Worm (Caenorhabditis elegans) whole organism, L2 larva: ENCODE measurements around the gene lgc-10.

Experiments
- C34F6.9 ChIP-seq: fragments of 150-350 bp; optimal IDR thresholded peaks from 2 replicates; lab custom pipeline; 2014; ENCODE audit warnings: missing biosample characterization, missing genetic modification characterization
- F13H6.1 ChIP-seq: sonication (generic microtip); optimal IDR thresholded peaks from 2 replicates; lab custom pipeline; 2016; ENCODE audit warnings: missing genetic modification characterization, missing compliant biosample characterization
- R02D3.7 ChIP-seq: fragments of 150-350 bp; optimal IDR thresholded peaks from 2 replicates; lab custom pipeline; 2014; ENCODE audit warnings: missing biosample characterization, missing genetic modification characterization
- Y55F3AM.14 ChIP-seq: fragments of 200-800 bp; sonication (Bioruptor generic); optimal IDR thresholded peaks from 2 replicates; lab custom pipeline; 2018; ENCODE audit warnings: mild to moderate bottlenecking, missing genetic modification characterization, missing compliant biosample characterization
- ZK546.5 ChIP-seq: sonication (generic microtip); optimal IDR thresholded peaks from 2 replicates; lab custom pipeline; 2017; ENCODE audit warnings: missing biosample characterization, missing genetic modification characterization
- alr-1 ChIP-seq: fragments of 150-350 bp; optimal IDR thresholded peaks from 2 replicates; lab custom pipeline; 2014; ENCODE audit warnings: missing biosample characterization, missing genetic modification characterization
- ama-1 ChIP-seq: fragments of 150-350 bp; optimal IDR thresholded peaks from 2 replicates; lab custom pipeline; 2018; ENCODE audit warnings: inconsistent platforms
- blmp-1 ChIP-seq: sonication (generic microtip); optimal IDR thresholded peaks from 2 replicates; lab custom pipeline; 2017; ENCODE audit warnings: missing genetic modification characterization, mild to moderate bottlenecking, missing compliant biosample characterization, antibody characterized with exemption, moderate library complexity; ENCODE audit not compliant: insufficient read depth
- ceh-16 ChIP-seq: fragments of 150-350 bp; optimal IDR thresholded peaks from 2 replicates; lab custom pipeline; 2014; ENCODE audit warnings: missing biosample characterization, missing genetic modification characterization
- crh-2 ChIP-seq: sonication (generic microtip); optimal IDR thresholded peaks from 2 replicates; lab custom pipeline; 2017; ENCODE audit warnings: missing biosample characterization, missing genetic modification characterization
- dmd-4 ChIP-seq: sonication (generic microtip); optimal IDR thresholded peaks from 2 replicates; lab custom pipeline; 2017; ENCODE audit warnings: missing biosample characterization, missing genetic modification characterization
- egl-27 ChIP-seq: sonication (generic microtip); optimal IDR thresholded peaks from 3 replicates; lab custom pipeline; 2017; ENCODE audit warnings: missing biosample characterization, missing genetic modification reagents, missing genetic modification characterization
- elt-1 ChIP-seq: fragments of 150-350 bp; optimal IDR thresholded peaks from 2 replicates; lab custom pipeline; 2014; ENCODE audit warnings: missing biosample characterization, missing genetic modification characterization
- elt-3 ChIP-seq: sonication (generic microtip); optimal IDR thresholded peaks from 2 replicates; lab custom pipeline; 2017; ENCODE audit warnings: missing biosample characterization, missing genetic modification characterization
- fos-1 ChIP-seq: fragments of 150-350 bp; optimal IDR thresholded peaks from 2 replicates; lab custom pipeline; 2014; ENCODE audit warnings: missing biosample characterization, missing genetic modification characterization
- gmeb-1 ChIP-seq: fragments of 150-350 bp; optimal IDR thresholded peaks from 2 replicates; lab custom pipeline; 2014; ENCODE audit warnings: missing biosample characterization, missing genetic modification characterization
- lin-11 ChIP-seq: fragments of 150-350 bp; sonication (generic microtip); optimal IDR thresholded peaks from 2 replicates; lab custom pipeline; 2014; ENCODE audit warnings: missing biosample characterization, missing genetic modification characterization, inconsistent platforms, mixed read lengths
- lin-39 ChIP-seq: fragments of 150-350 bp; optimal IDR thresholded peaks from 2 replicates; lab custom pipeline; 2014; ENCODE audit warnings: missing biosample characterization, missing genetic modification reagents, missing genetic modification characterization
- mbf-1 ChIP-seq: sonication (generic microtip); optimal IDR thresholded peaks from 2 replicates; lab custom pipeline; 2017; ENCODE audit warnings: missing biosample characterization, missing genetic modification characterization
- mdl-1 ChIP-seq, 2 experiments: fragments of 150-350 bp in 1 of 2; sonication (generic microtip) in 1 of 2; optimal IDR thresholded peaks; 2 replicates each; lab custom pipeline; 2017; ENCODE audit warnings: missing biosample characterization in 2 of 2, missing genetic modification characterization in 2 of 2
- nhr-10 ChIP-seq: sonication (generic microtip); optimal IDR thresholded peaks from 2 replicates; lab custom pipeline; 2017; ENCODE audit warnings: missing biosample characterization, missing genetic modification characterization
- nhr-11 ChIP-seq: fragments of 150-350 bp; optimal IDR thresholded peaks from 2 replicates; lab custom pipeline; 2014; ENCODE audit warnings: missing biosample characterization, missing genetic modification characterization
- nhr-129 ChIP-seq: fragments of 150-350 bp; optimal IDR thresholded peaks from 2 replicates; lab custom pipeline; 2014; ENCODE audit warnings: missing biosample characterization, missing genetic modification characterization
- nhr-23 ChIP-seq: fragments of 150-350 bp; optimal IDR thresholded peaks from 2 replicates; lab custom pipeline; 2014; ENCODE audit warnings: missing biosample characterization, missing genetic modification reagents, missing genetic modification characterization
- nhr-237 ChIP-seq: fragments of 150-350 bp; optimal IDR thresholded peaks from 2 replicates; lab custom pipeline; 2014; ENCODE audit warnings: missing biosample characterization, missing genetic modification characterization
- nhr-6 ChIP-seq: fragments of 150-350 bp; optimal IDR thresholded peaks from 2 replicates; lab custom pipeline; 2014; ENCODE audit warnings: missing biosample characterization, missing genetic modification characterization
- nhr-77 ChIP-seq: fragments of 150-350 bp; optimal IDR thresholded peaks from 2 replicates; lab custom pipeline; 2014; ENCODE audit warnings: missing biosample characterization, missing genetic modification characterization
- peb-1 ChIP-seq: fragments of 150-350 bp; optimal IDR thresholded peaks from 2 replicates; lab custom pipeline; 2014; ENCODE audit warnings: missing biosample characterization, missing genetic modification characterization
- sma-3 ChIP-seq: sonication (generic microtip); optimal IDR thresholded peaks from 2 replicates; lab custom pipeline; 2016; ENCODE audit warnings: missing genetic modification reagents, missing genetic modification characterization, missing compliant biosample characterization
- sma-9 ChIP-seq, 2 experiments: fragments of 150-350 bp in 1 of 2; sonication (generic microtip) in 1 of 2; optimal IDR thresholded peaks; 2 replicates each; lab custom pipeline; 2014 to 2016; ENCODE audit warnings: missing genetic modification characterization in 2 of 2, mild to moderate bottlenecking in 1 of 2, missing biosample characterization in 1 of 2, missing compliant biosample characterization in 1 of 2, missing genetic modification reagents in 1 of 2, moderate library complexity in 1 of 2
- snpc-4 ChIP-seq: fragments of 150-350 bp; optimal IDR thresholded peaks from 2 replicates; lab custom pipeline; 2014; ENCODE audit warnings: missing biosample characterization, missing genetic modification characterization
- unc-39 ChIP-seq: fragments of 150-350 bp; optimal IDR thresholded peaks from 2 replicates; lab custom pipeline; 2014; ENCODE audit warnings: missing biosample characterization, missing genetic modification characterization
- unc-55 ChIP-seq: fragments of 150-350 bp; sonication (generic microtip); optimal IDR thresholded peaks from 3 replicates; lab custom pipeline; 2014; ENCODE audit warnings: missing biosample characterization, missing genetic modification reagents, missing genetic modification characterization
- unc-62 ChIP-seq: fragments of 150-350 bp; optimal IDR thresholded peaks from 2 replicates; lab custom pipeline; 2014; ENCODE audit warnings: missing biosample characterization, missing genetic modification reagents, missing genetic modification characterization
- zag-1 ChIP-seq: fragments of 150-350 bp; optimal IDR thresholded peaks from 2 replicates; lab custom pipeline; 2014; ENCODE audit warnings: missing biosample characterization, missing genetic modification characterization
- ztf-1 ChIP-seq: fragments of 200-800 bp; sonication (Bioruptor generic); conservative IDR thresholded peaks from 2 replicates; pipeline ENCODE4 v1.3.6; 2022; ENCODE audit warnings: missing genetic modification characterization, missing compliant biosample characterization
- ztf-11 ChIP-seq: sonication (generic microtip); optimal IDR thresholded peaks from 2 replicates; lab custom pipeline; 2017; ENCODE audit warnings: missing biosample characterization, missing genetic modification characterization
- ztf-4 ChIP-seq: fragments of 150-350 bp; optimal IDR thresholded peaks from 2 replicates; lab custom pipeline; 2014; ENCODE audit warnings: missing biosample characterization, missing genetic modification characterization

lgc-10 gene

ce11 chrIV:6457472-6457871 is at the start of gene lgc-10:
Gene lgc-10, minus strand, starts transcription at chrIV:6457572.
- TF ChIP-seq zag-1 (tag; lab: Kevin White, UChicago) (no peak), egl-27 (tag; lab: Kevin White, UChicago) (no peak), nhr-237 (no peak), mdl-1 (tag; optimal IDR thresholded peaks at IDR 0.05; lab: Kevin White, UChicago) (no peak), unc-62 (GFP tag; lab: Kevin White, UChicago) (no peak), nhr-11 (no peak), ztf-11 (tag; lab: Kevin White, UChicago) (no peak), R02D3.7 (no peak), ztf-1 (GFP tag; lab: Robert Waterston, UW) (no peak), ceh-16 (tag; lab: Kevin White, UChicago) (no peak), lin-39 (tag; lab: Kevin White, UChicago) (no peak), alr-1 (tag; lab: Kevin White, UChicago) (no peak), crh-2 (tag; lab: Kevin White, UChicago) (no peak), blmp-1 (tag; lab: Kevin White, UChicago) (no peak), dmd-4 (tag; lab: Kevin White, UChicago) (no peak), Y55F3AM.14 (GFP tag; lab: Kevin White, UChicago) (no peak)

ce11 chrIV:6506424-6506823 is 49.1 kb upstream of the lgc-10 start, which contains the start of gene pqn-89:
Gene pqn-89, plus strand, starts transcription at chrIV:6506724.
- TF ChIP-seq C34F6.9: no peak
- no peak for TF ChIP-seq R02D3.7
- TF ChIP-seq nhr-11: no peak

ce11 chrIV:6502725-6503124 is 45.4 kb upstream of the lgc-10 start:
- TF ChIP-seq ztf-1 (GFP tag; lab: Robert Waterston, UW) (no peak), ztf-4 (tag; lab: Kevin White, UChicago) (no peak), peb-1 (no peak), ceh-16 (tag; lab: Kevin White, UChicago) (no peak), elt-1 (tag; lab: Kevin White, UChicago) (no peak), crh-2 (tag; lab: Kevin White, UChicago) (peak; percentile 32), gmeb-1 (tag; lab: Kevin White, UChicago) (peak; percentile 30), ama-1 (lab: Kevin White, UChicago) (no peak), nhr-23 (tag; lab: Kevin White, UChicago) (no peak), F13H6.1 (tag; lab: Kevin White, UChicago) (peak; percentile 16), elt-3 (tag; lab: Kevin White, UChicago) (no peak), fos-1 (tag; lab: Kevin White, UChicago) (peak; percentile 95), unc-39 (tag; lab: Kevin White, UChicago) (no peak), blmp-1 (tag; lab: Kevin White, UChicago) (no peak), lin-39 (tag; lab: Kevin White, UChicago) (no peak), Y55F3AM.14 (GFP tag; lab: Kevin White, UChicago) (no peak), egl-27 (tag; lab: Kevin White, UChicago) (no peak), nhr-6 (no peak), snpc-4 (no peak), ZK546.5 (tag; lab: Kevin White, UChicago) (no peak), sma-3 (GFP tag; lab: Kevin White, UChicago) (no peak), R02D3.7 (no peak), alr-1 (tag; lab: Kevin White, UChicago) (no peak)

- no peak for TF ChIP-seq nhr-10 (tag; lab: Kevin White, UChicago)
- no peak for TF ChIP-seq nhr-237
- no peak for TF ChIP-seq unc-55 (GFP tag; lab: Kevin White, UChicago)
- no peak for TF ChIP-seq ztf-4 (tag; lab: Kevin White, UChicago)
- peak; percentile 55 for TF ChIP-seq sma-9 (GFP tag; optimal IDR thresholded peaks at IDR 0.05; lab: Kevin White, UChicago)
- no peak for TF ChIP-seq sma-9 (tag; optimal IDR thresholded peaks at IDR 0.05; lab: Kevin White, UChicago)
- no peak for TF ChIP-seq lin-11
- TF ChIP-seq egl-27 (tag; lab: Kevin White, UChicago): no peak
- no peak for TF ChIP-seq blmp-1 (tag; lab: Kevin White, UChicago)
- TF ChIP-seq nhr-11: no peak
- TF ChIP-seq nhr-77 (tag; lab: Kevin White, UChicago): no peak
- TF ChIP-seq fos-1 (tag; lab: Kevin White, UChicago): peak; percentile 20
- TF ChIP-seq nhr-129 (tag; lab: Kevin White, UChicago): peak; percentile 76
- TF ChIP-seq mbf-1 (tag; lab: Kevin White, UChicago): no peak
- no peak for TF ChIP-seq unc-39 (tag; lab: Kevin White, UChicago)
- peak; percentile 49 for TF ChIP-seq crh-2 (tag; lab: Kevin White, UChicago)
- peak; percentile 35 for TF ChIP-seq gmeb-1 (tag; lab: Kevin White, UChicago)
- no peak for TF ChIP-seq ZK546.5 (tag; lab: Kevin White, UChicago)
- peak; percentile 12 for TF ChIP-seq sma-3 (GFP tag; lab: Kevin White, UChicago)
- no peak for TF ChIP-seq ama-1 (lab: Kevin White, UChicago)
- TF ChIP-seq ztf-1 (GFP tag; lab: Robert Waterston, UW): no peak
- peak; percentile 81 for TF ChIP-seq F13H6.1 (tag; lab: Kevin White, UChicago)
- no peak for TF ChIP-seq ztf-11 (tag; lab: Kevin White, UChicago)
- TF ChIP-seq, all 48 proteins: peak for 7
Observed at ce11 chrIV:6500843-6501242, 43.5 kb upstream of the lgc-10 start.
